Fruit fly (Drosophila melanogaster): ENCODE results near the gene CG14423.

DNA sequence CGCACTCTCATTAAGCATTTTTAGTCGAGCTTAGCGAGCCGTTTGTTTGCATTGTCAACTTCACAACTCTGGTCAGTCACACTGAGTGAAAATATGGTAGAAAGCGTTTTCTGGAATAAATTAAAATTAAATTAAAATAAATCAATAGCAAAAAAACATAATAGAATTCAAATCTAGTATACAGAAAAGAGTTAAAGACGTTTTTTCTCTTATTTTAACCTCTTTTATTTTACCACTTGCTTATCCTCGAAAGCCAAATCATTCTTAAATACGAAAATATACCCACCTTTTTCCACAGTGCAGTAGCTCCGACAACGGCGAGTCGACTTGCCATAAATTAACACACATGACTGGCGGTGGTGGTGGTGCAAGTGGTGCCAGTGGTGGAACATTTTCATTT, 6.4 kb downstream of the CG14423 start:
- TF ChIP-seq CG7101 (tag; optimal IDR thresholded peaks at IDR 0.05) (no peak), kay (GFP tag; ENCODE audit: borderline replicate concordance) (no peak), Crg-1 (GFP tag; optimal IDR thresholded peaks at IDR 0.05) (no peak), bab1 (GFP tag; optimal IDR thresholded peaks at IDR 0.05) (no peak), CG11617 (GFP tag; optimal IDR thresholded peaks at IDR 0.05) (no peak), CG33017 (tag; optimal IDR thresholded peaks at IDR 0.05) (no peak), CG14711 (tag; optimal IDR thresholded peaks at IDR 0.05) (no peak), pad (GFP tag; optimal IDR thresholded peaks at IDR 0.05) (no peak)
